Fruit fly (Drosophila melanogaster) Kc167 (cell line): ENCODE data around the gene Cpr65Eb.

ENCODE experiments used
- Myc ChIP-seq: fragments of >200 bp; optimal IDR thresholded peaks from 2 replicates; lab custom pipeline; 2017; ENCODE audit warnings: missing external identifiers
- Sin3A ChIP-seq: fragments of >200 bp; optimal IDR thresholded peaks from 2 replicates; lab custom pipeline; 2018; ENCODE audit warnings: missing external identifiers
- h ChIP-seq: fragments of >200 bp; optimal IDR thresholded peaks from 3 replicates; lab custom pipeline; 2018; ENCODE audit warnings: missing external identifiers
- insv ChIP-seq: fragments of >200 bp; optimal IDR thresholded peaks from 3 replicates; lab custom pipeline; 2018; ENCODE audit warnings: missing external identifiers
- psq ChIP-seq: fragments of >200 bp; optimal IDR thresholded peaks from 2 replicates; lab custom pipeline; 2017; ENCODE audit warnings: missing external identifiers
- ttk ChIP-seq: sonication (Bioruptor generic); optimal IDR thresholded peaks from 2 replicates; lab custom pipeline; 2017; ENCODE audit warnings: missing external identifiers

dm6 chr3L:7086093-7086492 is 2.5 kb downstream of the Cpr65Eb start:
- TF ChIP-seq psq (lab: Kevin White, UChicago) (no peak), h (lab: Kevin White, UChicago) (no peak), Sin3A (lab: Kevin White, UChicago) (no peak), ttk (lab: Kevin White, UChicago) (no peak), Myc (lab: Kevin White, UChicago) (no peak), insv (lab: Kevin White, UChicago) (no peak)
